Worm (Caenorhabditis elegans): ENCODE data around the gene ace-3.

- TF ChIP-seq ces-1 (GFP tag; optimal IDR thresholded peaks at IDR 0.05): no peak
- no peak for TF ChIP-seq nhr-237 (tag; optimal IDR thresholded peaks at IDR 0.05)
- TF ChIP-seq unc-39 (tag; optimal IDR thresholded peaks at IDR 0.05): no peak
- TF ChIP-seq mep-1 (tag; optimal IDR thresholded peaks at IDR 0.05): no peak
Measured at ce11 chrII:14165430-14165929, 40.0 kb upstream of the ace-3 start.

All from whole organism, mixed stage, embryonic.